Worm (Caenorhabditis elegans): ENCODE data around the gene grp-1.

DNA sequence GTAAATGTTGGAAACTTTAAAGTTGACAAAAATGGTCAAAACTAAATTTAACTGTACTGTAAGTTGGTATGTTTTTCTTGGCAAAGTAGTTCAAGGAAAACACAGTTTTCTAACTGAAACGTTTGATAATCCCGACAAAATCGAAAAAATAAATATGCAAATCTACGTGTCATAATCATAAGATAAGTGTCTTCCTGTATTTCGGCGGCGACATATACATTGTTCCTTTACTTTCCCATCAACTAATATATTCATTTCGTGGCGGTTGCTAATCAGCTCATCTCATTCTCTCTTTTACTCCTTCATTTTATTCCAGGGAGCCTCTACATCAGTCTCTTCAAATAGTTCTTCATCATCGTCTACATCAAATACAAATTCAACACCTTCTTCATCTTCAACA, 17.7 kb upstream of the grp-1 start:
- TF ChIP-seq F16B12.6 (tag; optimal IDR thresholded peaks at IDR 0.05) (no peak), pqm-1 (tag; optimal IDR thresholded peaks at IDR 0.05) (no peak), nhr-20 (tag; optimal IDR thresholded peaks at IDR 0.05) (no peak), aha-1 (tag; optimal IDR thresholded peaks at IDR 0.05) (no peak), lsy-2 (tag; optimal IDR thresholded peaks at IDR 0.05) (no peak), xbp-1 (tag; optimal IDR thresholded peaks at IDR 0.05) (no peak)

Measured in whole organism, L1 larva.